Fruit fly (Drosophila melanogaster) whole organism, adult: Measurements from ENCODE around the gene CG15385.
A peak's percentile ranks its signal among the peaks of the same experiment; 100 is the strongest.

Experiments used
- CG14711 ChIP-seq: fragments of 200-800 bp; sonication (Bioruptor generic); optimal IDR thresholded peaks from 2 replicates; lab custom pipeline; 2018; ENCODE audit warnings: missing biosample characterization, mild to moderate bottlenecking, missing genetic modification characterization, moderate library complexity
- CG1620 ChIP-seq: fragments of 200-800 bp; sonication (Bioruptor generic); optimal IDR thresholded peaks from 2 replicates; lab custom pipeline; 2016; ENCODE audit warnings: missing biosample characterization, missing genetic modification characterization
- CG33017 ChIP-seq: fragments of 200-800 bp; sonication (Bioruptor generic); optimal IDR thresholded peaks from 2 replicates; lab custom pipeline; 2018; ENCODE audit warnings: missing biosample characterization, mild to moderate bottlenecking, missing genetic modification characterization, moderate library complexity
- CG7101 ChIP-seq: fragments of 200-800 bp; sonication (Bioruptor generic); optimal IDR thresholded peaks from 2 replicates; lab custom pipeline; 2018; ENCODE audit warnings: missing biosample characterization, mild to moderate bottlenecking, missing genetic modification characterization, moderate library complexity
- Crg-1 ChIP-seq: fragments of 200-800 bp; sonication (Bioruptor generic); optimal IDR thresholded peaks from 2 replicates; lab custom pipeline; 2016; ENCODE audit warnings: missing biosample characterization, missing genetic modification characterization
- bab1 ChIP-seq: fragments of 200-800 bp; sonication (Bioruptor generic); optimal IDR thresholded peaks from 3 replicates; lab custom pipeline; 2019; ENCODE audit warnings: missing biosample characterization, mild to moderate bottlenecking, missing genetic modification characterization, moderate library complexity
- cic ChIP-seq: fragments of 200-800 bp; sonication (Bioruptor generic); optimal IDR thresholded peaks from 2 replicates; lab custom pipeline; 2017; ENCODE audit warnings: missing biosample characterization, mild to moderate bottlenecking, missing genetic modification characterization, moderate library complexity
- kay ChIP-seq: fragments of 200-800 bp; sonication (Bioruptor generic); peaks from one replicate; lab custom pipeline; 2016; ENCODE audit warnings: missing biosample characterization, missing genetic modification characterization, borderline replicate concordance
- pad ChIP-seq: fragments of 200-800 bp; sonication (Bioruptor generic); optimal IDR thresholded peaks from 3 replicates; lab custom pipeline; 2017; ENCODE audit warnings: missing biosample characterization, missing genetic modification characterization, mild to moderate bottlenecking, moderate library complexity, missing genetic modification reagents
- toe ChIP-seq: fragments of 200-800 bp; sonication (Bioruptor generic); optimal IDR thresholded peaks from 2 replicates; lab custom pipeline; 2016; ENCODE audit warnings: missing biosample characterization, missing genetic modification characterization

DNA sequence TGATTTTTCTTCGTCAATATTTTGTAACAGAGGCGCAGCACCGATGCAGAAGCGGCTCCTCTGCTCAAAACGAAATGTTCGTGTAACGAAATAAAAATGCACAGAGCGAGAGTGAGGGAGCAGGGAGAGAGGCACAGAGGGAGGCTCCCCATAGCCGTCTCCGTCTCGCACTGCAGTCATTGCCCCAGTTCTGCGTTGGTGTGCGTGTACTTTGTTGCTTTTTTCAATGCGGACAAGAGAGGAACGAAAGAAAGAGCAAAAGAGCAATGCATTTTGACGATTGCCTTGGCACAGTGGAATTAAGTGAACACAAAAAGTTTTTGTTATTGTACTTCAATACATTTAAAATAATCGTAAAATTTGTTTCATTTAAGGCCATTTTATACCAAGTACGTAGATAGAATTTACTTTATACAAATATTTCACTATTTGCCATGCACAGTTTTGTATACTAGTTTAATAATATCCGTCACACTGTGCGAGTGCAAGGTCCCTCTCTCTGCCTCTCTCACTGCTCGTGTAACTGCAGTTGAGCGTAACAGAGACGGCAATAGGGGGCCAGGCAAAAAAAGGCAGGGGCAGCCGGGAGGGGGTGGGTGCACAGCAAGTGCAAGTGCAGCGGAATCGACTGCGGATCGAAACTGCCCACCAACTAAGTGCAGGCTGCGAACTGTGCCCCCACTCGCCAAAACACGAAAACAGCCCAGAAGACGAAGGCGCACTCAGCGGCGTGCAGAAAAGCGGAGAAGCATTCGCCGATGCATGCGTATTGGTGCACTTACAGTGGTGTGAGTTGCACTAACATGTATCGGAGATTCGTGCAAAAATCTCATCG is 10.1 kb downstream of the CG15385 start:
- peak; percentile 95 for TF ChIP-seq cic (GFP tag; lab: Kevin White, UChicago)
- TF ChIP-seq CG1620 (GFP tag; lab: Kevin White, UChicago), result peak; percentile 99
- peak; percentile 100 for TF ChIP-seq CG7101
- peak; percentile 99 for TF ChIP-seq CG14711 (tag; lab: Kevin White, UChicago)
- peak; percentile 100 for TF ChIP-seq bab1 (GFP tag; lab: Kevin White, UChicago)
- peak; percentile 89 for TF ChIP-seq pad
- TF ChIP-seq toe (GFP tag; lab: Kevin White, UChicago), result peak; percentile 99
- TF ChIP-seq CG33017 (tag; lab: Kevin White, UChicago), result peak; percentile 100
- TF ChIP-seq Crg-1 (GFP tag; lab: Kevin White, UChicago), result peak; percentile 99
- peak; percentile 97 for TF ChIP-seq kay (GFP tag; lab: Kevin White, UChicago)
